Worm (Caenorhabditis elegans) whole organism, young adult: ENCODE data around the gene taf-11.1.
A peak's percentile ranks its signal among the peaks of the same experiment; 100 is the strongest.

ENCODE experiments used
- B0336.3 ChIP-seq: fragments of 200-800 bp; sonication (Bioruptor generic); IDR thresholded peaks from 2 replicates; pipeline ENCODE4 v1.3.6; 2022; ENCODE audit warnings: missing genetic modification characterization, missing compliant biosample characterization
- T07F8.4 ChIP-seq: sonication (generic microtip); optimal IDR thresholded peaks from 2 replicates; lab custom pipeline; 2016; ENCODE audit warnings: mild to moderate bottlenecking, missing genetic modification characterization, moderate library complexity, missing compliant biosample characterization
- nfya-1 ChIP-seq: sonication (generic microtip); optimal IDR thresholded peaks from 2 replicates; lab custom pipeline; 2017; ENCODE audit warnings: antibody characterized with exemption, missing compliant biosample characterization, missing genetic modification characterization, borderline replicate concordance; ENCODE audit not compliant: insufficient read depth
- unc-62 ChIP-seq: fragments of 150-350 bp; optimal IDR thresholded peaks from 2 replicates; lab custom pipeline; 2014; ENCODE audit warnings: missing biosample characterization, missing genetic modification reagents, missing genetic modification characterization
- zim-3 ChIP-seq: sonication (generic microtip); optimal IDR thresholded peaks from 2 replicates; lab custom pipeline; 2017; ENCODE audit warnings: mild to moderate bottlenecking, missing genetic modification characterization, moderate library complexity, missing compliant biosample characterization
- ztf-6 ChIP-seq: fragments of 200-800 bp; sonication (Bioruptor generic); IDR thresholded peaks from 2 replicates; pipeline ENCODE4 v1.3.6; 2022; ENCODE audit warnings: missing genetic modification reagents, missing genetic modification characterization, missing compliant biosample characterization

ce11 chrX:4246237-4246697 is 8.7 kb upstream of the taf-11.1 start:
- no peak for TF ChIP-seq nfya-1 (tag; lab: Kevin White, UChicago)
- no peak for TF ChIP-seq zim-3 (tag; lab: Kevin White, UChicago)
- peak; percentile 86 for TF ChIP-seq B0336.3 (GFP tag; lab: Robert Waterston, UW)
- no peak for TF ChIP-seq T07F8.4
- TF ChIP-seq ztf-6 (GFP tag; lab: Robert Waterston, UW), result no peak
- no peak for TF ChIP-seq unc-62 (GFP tag; lab: Kevin White, UChicago)
